Worm (Caenorhabditis elegans) whole organism, L3 larva: ENCODE measurements around the gene C08A9.3.

Experiments used
- aly-2 ChIP-seq: fragments of 150-350 bp; optimal IDR thresholded peaks from 2 replicates; lab custom pipeline; 2014; ENCODE audit warnings: missing biosample characterization, missing genetic modification characterization
- ceh-9 ChIP-seq: sonication (generic microtip); optimal IDR thresholded peaks from 2 replicates; lab custom pipeline; 2018; ENCODE audit warnings: missing biosample characterization, missing genetic modification characterization
- lin-15B ChIP-seq: fragments of 150-350 bp; optimal IDR thresholded peaks from 2 replicates; lab custom pipeline; 2014; ENCODE audit warnings: missing biosample characterization, missing genetic modification characterization
- nhr-28 ChIP-seq: fragments of 150-350 bp; optimal IDR thresholded peaks from 2 replicates; lab custom pipeline; 2014; ENCODE audit warnings: missing biosample characterization, missing genetic modification characterization

DNA sequence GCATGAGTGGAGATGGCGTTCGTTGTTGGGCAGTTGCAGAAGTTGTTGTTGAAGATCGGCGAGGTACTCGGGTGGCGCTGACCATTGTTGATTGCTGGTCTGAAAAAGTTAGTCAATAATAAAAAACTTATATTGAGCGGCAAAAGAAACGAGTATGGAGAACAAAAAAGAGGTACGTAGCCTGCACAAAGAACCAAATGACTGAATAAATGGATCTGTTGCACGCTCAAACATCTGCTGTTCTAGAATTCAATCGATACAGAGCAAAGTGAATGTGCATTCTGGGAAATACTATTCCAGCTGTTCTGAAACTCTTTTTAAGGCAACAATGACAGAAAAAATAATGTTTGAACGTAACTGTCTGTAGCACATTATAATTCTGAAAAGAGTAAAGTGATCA, 7.6 kb upstream of the C08A9.3 start, which contains the start of gene lido-2:
- TF ChIP-seq aly-2 (tag; lab: Kevin White, UChicago), result no peak
- no peak for TF ChIP-seq ceh-9 (tag; lab: Kevin White, UChicago)
- no peak for TF ChIP-seq nhr-28 (tag; lab: Kevin White, UChicago)
- no peak for TF ChIP-seq lin-15B
